Worm (Caenorhabditis elegans) whole organism, L1 larva: ENCODE data around the gene sri-69.

Source experiments
- ama-1 ChIP-seq: fragments of 150-350 bp; optimal IDR thresholded peaks from 2 replicates; lab custom pipeline; 2014
- blmp-1 ChIP-seq: fragments of 150-350 bp; optimal IDR thresholded peaks from 2 replicates; lab custom pipeline; 2014; ENCODE audit warnings: missing biosample characterization, missing genetic modification characterization
- ceh-88 ChIP-seq: fragments of 200-800 bp; sonication (Bioruptor generic); IDR thresholded peaks from 2 replicates; pipeline ENCODE4 v1.3.6; 2022; ENCODE audit warnings: missing genetic modification characterization, missing compliant biosample characterization
- ceh-90 ChIP-seq: sonication (generic microtip); optimal IDR thresholded peaks from 2 replicates; lab custom pipeline; 2016; ENCODE audit warnings: missing genetic modification characterization, missing compliant biosample characterization
- ces-1 ChIP-seq: fragments of 150-350 bp; optimal IDR thresholded peaks from 2 replicates; lab custom pipeline; 2014; ENCODE audit warnings: missing biosample characterization, missing genetic modification reagents, missing genetic modification characterization
- elt-3 ChIP-seq, 6 experiments: fragments of 150-350 bp in 1 of 6; sonication (generic microtip); optimal IDR thresholded peaks; 2 replicates each; lab custom pipeline; 2017 to 2018; ENCODE audit warnings: missing biosample characterization in 6 of 6, missing genetic modification characterization in 6 of 6, inconsistent platforms in 1 of 6
- jun-1 ChIP-seq: fragments of 150-350 bp; optimal IDR thresholded peaks from 2 replicates; lab custom pipeline; 2014; ENCODE audit warnings: missing biosample characterization, missing genetic modification reagents, missing genetic modification characterization
- mdl-1 ChIP-seq, 2 experiments: fragments of 150-350 bp; optimal IDR thresholded peaks; 2 replicates each; lab custom pipeline; 2014 to 2017; ENCODE audit warnings: missing biosample characterization in 2 of 2, missing genetic modification characterization in 2 of 2, inconsistent platforms in 1 of 2
- nhr-12 ChIP-seq: sonication (generic microtip); optimal IDR thresholded peaks from 2 replicates; lab custom pipeline; 2017; ENCODE audit warnings: missing biosample characterization, missing genetic modification characterization
- nhr-77 ChIP-seq: fragments of 150-350 bp; optimal IDR thresholded peaks from 2 replicates; lab custom pipeline; 2014; ENCODE audit warnings: missing biosample characterization, missing genetic modification characterization
- unc-62 ChIP-seq: fragments of 150-350 bp; optimal IDR thresholded peaks from 2 replicates; lab custom pipeline; 2014; ENCODE audit warnings: missing biosample characterization, missing genetic modification reagents, missing genetic modification characterization
- zag-1 ChIP-seq: fragments of 150-350 bp; optimal IDR thresholded peaks from 2 replicates; lab custom pipeline; 2014; ENCODE audit warnings: missing biosample characterization, missing genetic modification characterization

ce11 chrV:17009342-17010064, 1.3 kb upstream of the sri-69 start, which contains the start of the genes clc-12 and clec-240:
- TF ChIP-seq unc-62 (GFP tag; lab: Kevin White, UChicago) (no peak), ceh-90 (tag; lab: Kevin White, UChicago) (no peak), mdl-1 (tag; optimal IDR thresholded peaks at IDR 0.05; lab: Kevin White, UChicago) (no peak), zag-1 (no peak), ces-1 (GFP tag; lab: Kevin White, UChicago) (no peak), nhr-12 (tag; lab: Kevin White, UChicago) (no peak), jun-1 (tag; lab: Kevin White, UChicago) (no peak), nhr-77 (tag; lab: Kevin White, UChicago) (no peak), elt-3 (tag; optimal IDR thresholded peaks at IDR 0.05; lab: Kevin White, UChicago) (no peak), ama-1 (lab: Kevin White, UChicago) (no peak), ceh-88 (GFP tag; lab: Robert Waterston, UW) (no peak), blmp-1 (tag; lab: Kevin White, UChicago) (no peak)
